Fruit fly (Drosophila melanogaster) whole organism, prepupa: ENCODE results near the gene CG33631.
A peak's percentile ranks its signal among the peaks of the same experiment; 100 is the strongest.

Experiments used
- Blimp-1 ChIP-seq: fragments of 200-800 bp; sonication (Bioruptor generic); optimal IDR thresholded peaks from 3 replicates; lab custom pipeline; 2017; ENCODE audit warnings: missing biosample characterization, missing genetic modification characterization, mild to moderate bottlenecking, moderate library complexity, missing genetic modification reagents
- CG10631 ChIP-seq: fragments of 200-800 bp; sonication (Bioruptor generic); optimal IDR thresholded peaks from 2 replicates; lab custom pipeline; 2016; ENCODE audit warnings: missing biosample characterization, missing genetic modification characterization
- CG10669 ChIP-seq: fragments of 200-800 bp; sonication (Bioruptor generic); optimal IDR thresholded peaks from 3 replicates; lab custom pipeline; 2018; ENCODE audit warnings: missing biosample characterization, mild to moderate bottlenecking, missing genetic modification characterization, moderate library complexity
- CG11294 ChIP-seq: fragments of 200-800 bp; sonication (Bioruptor generic); IDR thresholded peaks from 2 replicates; pipeline ENCODE4 v1.3.6; 2022; ENCODE audit warnings: missing biosample characterization, missing genetic modification characterization
- CG16779 ChIP-seq: fragments of 200-800 bp; sonication (Bioruptor generic); optimal IDR thresholded peaks from 3 replicates; lab custom pipeline; 2017; ENCODE audit warnings: missing biosample characterization, mild to moderate bottlenecking, missing genetic modification characterization
- CG32006 ChIP-seq: fragments of 200-800 bp; sonication (Bioruptor generic); optimal IDR thresholded peaks from 3 replicates; lab custom pipeline; 2017; ENCODE audit warnings: missing biosample characterization, mild to moderate bottlenecking, missing genetic modification characterization
- CG34406 ChIP-seq: fragments of 200-800 bp; sonication (Bioruptor generic); optimal IDR thresholded peaks from 3 replicates; lab custom pipeline; 2016; ENCODE audit warnings: missing biosample characterization, missing genetic modification characterization
- CG3919 ChIP-seq: fragments of 200-800 bp; sonication (Bioruptor generic); optimal IDR thresholded peaks from 3 replicates; lab custom pipeline; 2016; ENCODE audit warnings: missing biosample characterization, missing genetic modification characterization
- CG4318 ChIP-seq: fragments of 200-800 bp; sonication (Bioruptor generic); optimal IDR thresholded peaks from 3 replicates; lab custom pipeline; 2017; ENCODE audit warnings: missing biosample characterization, mild to moderate bottlenecking, missing genetic modification characterization
- CG6163 ChIP-seq: fragments of 200-800 bp; sonication (Bioruptor generic); IDR thresholded peaks from 3 replicates; pipeline ENCODE4 v1.3.6; 2022; ENCODE audit warnings: missing biosample characterization, missing genetic modification characterization
- CG6808 ChIP-seq: fragments of 200-800 bp; sonication (Bioruptor generic); optimal IDR thresholded peaks from 3 replicates; lab custom pipeline; 2017; ENCODE audit warnings: missing biosample characterization, missing genetic modification characterization, mild to moderate bottlenecking, moderate library complexity, missing genetic modification reagents
- CG8319 ChIP-seq: fragments of 200-800 bp; sonication (Bioruptor generic); optimal IDR thresholded peaks from 3 replicates; lab custom pipeline; 2016; ENCODE audit warnings: missing biosample characterization, missing genetic modification characterization
- CG8632 ChIP-seq: fragments of 200-800 bp; sonication (Bioruptor generic); optimal IDR thresholded peaks from 3 replicates; lab custom pipeline; 2016; ENCODE audit warnings: missing biosample characterization, missing genetic modification characterization
- CG9139 ChIP-seq: fragments of 200-800 bp; sonication (Bioruptor generic); optimal IDR thresholded peaks from 3 replicates; lab custom pipeline; 2017; ENCODE audit warnings: missing biosample characterization, mild to moderate bottlenecking, missing genetic modification characterization
- Eip75B ChIP-seq: fragments of 200-800 bp; sonication (Bioruptor generic); optimal IDR thresholded peaks from 3 replicates; lab custom pipeline; 2016; ENCODE audit warnings: missing biosample characterization, missing genetic modification characterization
- Eip78C ChIP-seq: fragments of 200-800 bp; sonication (Bioruptor generic); peaks from one replicate; lab custom pipeline; 2016; ENCODE audit warnings: missing biosample characterization, missing genetic modification characterization
- Eip93F ChIP-seq: fragments of 200-800 bp; sonication (Bioruptor generic); optimal IDR thresholded peaks from 2 replicates; lab custom pipeline; 2016; ENCODE audit warnings: missing biosample characterization, mild to moderate bottlenecking, missing genetic modification characterization
- Ets21C ChIP-seq: fragments of 200-800 bp; sonication (Bioruptor generic); optimal IDR thresholded peaks from 3 replicates; lab custom pipeline; 2016; ENCODE audit warnings: missing biosample characterization, missing genetic modification characterization
- Ets96B ChIP-seq: fragments of 200-800 bp; optimal IDR thresholded peaks from 2 replicates; lab custom pipeline; 2019; ENCODE audit warnings: missing biosample characterization, mild to moderate bottlenecking, missing genetic modification characterization, moderate library complexity
- Hr38 ChIP-seq: sonication (Bioruptor generic); optimal IDR thresholded peaks from 2 replicates; lab custom pipeline; 2016; ENCODE audit warnings: missing biosample characterization, missing genetic modification characterization
- Hr39 ChIP-seq: fragments of 200-800 bp; sonication (Bioruptor generic); optimal IDR thresholded peaks from 2 replicates; lab custom pipeline; 2016; ENCODE audit warnings: missing biosample characterization, missing genetic modification characterization
- Lpt ChIP-seq: fragments of 200-800 bp; sonication (Bioruptor generic); optimal IDR thresholded peaks from 3 replicates; lab custom pipeline; 2016; ENCODE audit warnings: missing biosample characterization, missing genetic modification characterization
- Met ChIP-seq: fragments of 200-800 bp; sonication (Bioruptor generic); optimal IDR thresholded peaks from 3 replicates; lab custom pipeline; 2016; ENCODE audit warnings: missing biosample characterization, missing genetic modification characterization
- Smox ChIP-seq: fragments of 200-800 bp; sonication (Bioruptor generic); optimal IDR thresholded peaks from 3 replicates; lab custom pipeline; 2016; ENCODE audit warnings: missing biosample characterization, missing genetic modification characterization
- Sox14 ChIP-seq: fragments of 200-800 bp; sonication (Bioruptor generic); optimal IDR thresholded peaks from 3 replicates; lab custom pipeline; 2016; ENCODE audit warnings: missing biosample characterization, missing genetic modification characterization
- Sox15 ChIP-seq: fragments of 200-800 bp; sonication (Bioruptor generic); optimal IDR thresholded peaks from 3 replicates; lab custom pipeline; 2016; ENCODE audit warnings: missing biosample characterization, missing genetic modification characterization
- achi ChIP-seq: fragments of 200-800 bp; sonication (Bioruptor generic); optimal IDR thresholded peaks from 3 replicates; lab custom pipeline; 2016; ENCODE audit warnings: missing biosample characterization, missing genetic modification characterization
- acj6 ChIP-seq: fragments of 200-800 bp; sonication (Bioruptor generic); optimal IDR thresholded peaks from 3 replicates; lab custom pipeline; 2016; ENCODE audit warnings: missing biosample characterization, missing genetic modification characterization
- dac ChIP-seq: fragments of 200-800 bp; sonication (Bioruptor generic); optimal IDR thresholded peaks from 2 replicates; lab custom pipeline; 2017; ENCODE audit warnings: missing biosample characterization, mild to moderate bottlenecking, missing genetic modification characterization
- esn ChIP-seq: fragments of 200-800 bp; sonication (Bioruptor generic); optimal IDR thresholded peaks from 2 replicates; lab custom pipeline; 2016; ENCODE audit warnings: missing biosample characterization, mild to moderate bottlenecking, missing genetic modification characterization, moderate library complexity
- fd85E ChIP-seq: fragments of 200-800 bp; sonication (Bioruptor generic); optimal IDR thresholded peaks from 3 replicates; lab custom pipeline; 2016; ENCODE audit warnings: missing biosample characterization, missing genetic modification characterization
- fkh ChIP-seq: fragments of 200-800 bp; sonication (Bioruptor generic); optimal IDR thresholded peaks from 3 replicates; lab custom pipeline; 2017; ENCODE audit warnings: missing biosample characterization, mild to moderate bottlenecking, missing genetic modification characterization, moderate library complexity
- net ChIP-seq: fragments of 200-800 bp; sonication (Bioruptor generic); optimal IDR thresholded peaks from 3 replicates; lab custom pipeline; 2016; ENCODE audit warnings: missing biosample characterization, missing genetic modification characterization
- salr ChIP-seq, 2 experiments: fragments of 200-800 bp; sonication (Bioruptor generic); optimal IDR thresholded peaks; 3 replicates each; lab custom pipeline; 2016 to 2018; ENCODE audit warnings: missing biosample characterization in 2 of 2, missing genetic modification characterization in 2 of 2, mild to moderate bottlenecking in 1 of 2
- ss ChIP-seq, 2 experiments: fragments of 200-800 bp; sonication (Bioruptor generic); optimal IDR thresholded peaks; 2 replicates in 1 of 2; 3 replicates in 1 of 2; lab custom pipeline; 2017 to 2018; ENCODE audit warnings: mild to moderate bottlenecking in 2 of 2, missing biosample characterization in 2 of 2, missing genetic modification characterization in 2 of 2, moderate library complexity in 1 of 2
- svp ChIP-seq: fragments of 200-800 bp; sonication (Bioruptor generic); peaks from one replicate; lab custom pipeline; 2016; ENCODE audit warnings: missing biosample characterization, missing genetic modification characterization
- topi ChIP-seq: fragments of 200-800 bp; sonication (Bioruptor generic); optimal IDR thresholded peaks from 3 replicates; lab custom pipeline; 2016; ENCODE audit warnings: missing biosample characterization, missing genetic modification characterization
- vri ChIP-seq: fragments of 200-800 bp; sonication (Bioruptor generic); optimal IDR thresholded peaks from 3 replicates; lab custom pipeline; 2016; ENCODE audit warnings: missing biosample characterization, mild to moderate bottlenecking, missing genetic modification characterization

CG33631 gene

DNA sequence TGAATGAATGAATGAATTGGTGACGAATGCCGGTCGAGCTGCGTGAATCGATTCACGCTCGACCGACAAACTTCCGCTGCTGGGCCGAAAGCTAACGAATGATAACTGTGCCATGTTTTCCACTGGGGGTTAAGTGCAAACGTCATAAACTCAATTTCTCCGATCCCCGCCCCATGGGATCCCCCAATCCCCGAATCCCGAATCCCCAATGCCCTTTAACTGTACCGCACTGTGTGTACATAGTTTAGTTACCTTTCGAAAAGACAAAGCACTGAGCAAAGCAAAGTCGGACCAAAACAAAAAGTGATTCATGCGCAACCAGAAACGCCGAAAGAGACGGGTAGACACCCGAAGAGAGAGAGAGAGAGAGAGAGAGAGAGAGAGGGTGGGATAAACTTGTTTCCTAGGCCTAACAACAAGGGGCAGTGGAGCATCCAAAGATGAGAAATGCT lies 28.8 kb upstream of the CG33631 start (continued):
- TF ChIP-seq net = no peak
- TF ChIP-seq CG34406 = no peak
- TF ChIP-seq dac (GFP tag; lab: Kevin White, UChicago) = no peak
- no peak for TF ChIP-seq Met (GFP tag; lab: Kevin White, UChicago)
- TF ChIP-seq CG3919 (GFP tag; lab: Kevin White, UChicago) = no peak
- TF ChIP-seq fd85E (GFP tag; lab: Kevin White, UChicago) = no peak
- no peak for TF ChIP-seq Ets96B
- TF ChIP-seq achi (GFP tag; lab: Kevin White, UChicago) = no peak
- TF ChIP-seq, all 60 proteins: peak for 6

DNA sequence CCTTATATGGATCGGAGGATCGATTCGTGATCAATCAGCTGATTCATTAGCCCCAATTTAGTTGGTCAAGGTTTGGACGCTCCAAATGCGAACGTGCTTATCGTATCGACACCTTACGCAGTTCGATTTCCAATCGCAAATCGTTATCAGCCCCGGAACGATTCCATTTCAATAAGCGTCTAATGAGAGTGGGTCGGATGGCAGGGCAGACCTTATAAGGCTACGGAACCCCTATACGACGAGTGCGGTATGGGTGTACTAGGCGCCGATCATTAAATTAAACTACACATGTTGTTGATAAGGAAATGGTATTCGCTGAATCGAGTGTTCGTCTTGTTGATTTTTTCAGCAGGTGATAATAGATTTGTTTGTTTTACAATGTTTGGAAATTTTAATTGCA lies 28.0 kb upstream of the CG33631 start:
- TF ChIP-seq Ets21C (GFP tag; lab: Kevin White, UChicago) = no peak
- no peak for TF ChIP-seq Hr39 (GFP tag; lab: Kevin White, UChicago)
- no peak for TF ChIP-seq Hr38 (GFP tag; lab: Kevin White, UChicago)
- TF ChIP-seq svp (GFP tag; lab: Kevin White, UChicago) = peak; percentile 54
- TF ChIP-seq fkh (GFP tag; lab: Kevin White, UChicago) = peak; percentile 14
- no peak for TF ChIP-seq CG34406
- no peak for TF ChIP-seq vri (GFP tag; lab: Kevin White, UChicago)
- TF ChIP-seq dac (GFP tag; lab: Kevin White, UChicago) = no peak
- no peak for TF ChIP-seq Eip78C (GFP tag; lab: Kevin White, UChicago)
- TF ChIP-seq salr (GFP tag; optimal IDR thresholded peaks at IDR 0.05; lab: Kevin White, UChicago) = no peak
- no peak for TF ChIP-seq net
- peak; percentile 35 for TF ChIP-seq Eip93F (GFP tag; lab: Kevin White, UChicago)

DNA sequence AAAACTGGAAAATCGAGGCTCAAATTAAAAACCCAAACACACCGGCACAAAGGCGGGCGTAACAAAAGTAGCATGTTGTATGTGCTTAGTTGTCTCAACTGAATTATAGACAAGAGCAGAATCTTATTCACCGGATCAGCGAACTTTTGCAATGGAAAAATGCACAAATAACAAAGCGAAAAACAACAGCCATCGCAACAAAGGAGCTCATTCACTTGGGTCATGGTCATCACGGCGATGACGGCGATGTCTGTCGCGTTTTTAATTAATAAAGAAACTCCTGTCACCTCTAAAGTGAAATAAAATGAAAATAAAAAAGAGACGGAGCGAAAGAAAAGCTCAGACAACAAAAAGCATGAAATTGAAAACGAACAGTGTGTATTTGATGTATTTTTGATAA lies 24.6 kb upstream of the CG33631 start:
- TF ChIP-seq svp (GFP tag; lab: Kevin White, UChicago) = peak; percentile 8
- no peak for TF ChIP-seq CG4318 (GFP tag; lab: Kevin White, UChicago)
- peak; percentile 66 for TF ChIP-seq Sox14
- peak; percentile 27 for TF ChIP-seq Eip93F (GFP tag; lab: Kevin White, UChicago)
- TF ChIP-seq Ets96B = no peak
- TF ChIP-seq CG10631 (GFP tag; lab: Kevin White, UChicago) = no peak
- TF ChIP-seq Smox (GFP tag; lab: Kevin White, UChicago) = no peak

DNA sequence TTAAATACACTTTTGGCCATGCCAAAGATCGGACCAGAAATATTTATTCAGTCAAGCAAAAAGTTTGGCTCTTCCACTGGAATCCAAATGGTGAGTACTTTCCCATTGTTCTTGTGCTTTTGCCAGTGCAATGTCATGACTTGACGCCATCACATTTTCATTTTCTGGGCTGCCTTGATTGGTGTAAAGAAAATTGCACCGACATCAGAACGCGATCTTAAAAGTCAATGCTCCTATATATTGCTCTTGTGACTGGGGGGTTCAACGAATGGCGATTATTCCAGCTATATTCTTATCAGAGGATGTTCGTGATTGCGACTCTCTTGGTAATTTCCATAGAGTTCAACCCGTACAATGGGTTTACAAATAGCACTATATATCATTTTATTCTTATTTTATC lies 23.3 kb upstream of the CG33631 start:
- TF ChIP-seq vri (GFP tag; lab: Kevin White, UChicago) (peak; percentile 59), svp (GFP tag; lab: Kevin White, UChicago) (peak; percentile 97), Eip93F (GFP tag; lab: Kevin White, UChicago) (peak; percentile 60), Lpt (no peak)
- TF ChIP-seq, all 60 proteins: peak for 3

DNA sequence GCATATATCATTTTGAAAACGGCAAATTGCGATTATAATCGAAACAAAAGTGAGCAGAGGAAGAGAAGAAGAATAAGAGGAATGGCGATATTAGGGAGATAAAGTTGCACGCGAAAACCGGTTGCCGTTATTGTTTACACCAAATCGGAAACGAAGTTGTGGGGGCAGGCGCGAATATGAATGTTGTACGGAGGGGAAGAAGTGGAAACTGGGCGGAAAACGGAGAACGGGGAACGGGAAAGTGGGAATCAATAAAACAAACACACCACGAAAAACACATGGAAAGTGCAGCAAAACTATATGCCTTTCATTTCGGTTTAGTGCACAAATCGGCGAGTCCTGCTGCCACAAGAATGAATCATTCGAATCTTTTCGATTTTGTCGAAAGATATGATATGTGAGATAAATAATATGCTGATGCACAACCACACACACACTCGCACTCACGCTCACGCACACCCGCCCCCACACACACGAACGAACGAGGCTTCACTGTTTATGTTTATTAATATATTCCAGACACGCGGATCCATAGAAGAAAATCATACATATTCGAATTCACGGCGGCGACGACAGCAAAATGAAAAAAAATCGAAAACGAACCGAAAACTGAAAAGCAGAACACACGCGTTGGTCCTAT lies 21.7 kb upstream of the CG33631 start:
- TF ChIP-seq Ets96B (no peak), Blimp-1 (no peak), CG10631 (GFP tag; lab: Kevin White, UChicago) (no peak), CG6163 (GFP tag; lab: Robert Waterston, UW) (peak; percentile 11; the same call in 1 of the 3 replicates), Ets21C (GFP tag; lab: Kevin White, UChicago) (no peak), Eip75B (no peak), fkh (GFP tag; lab: Kevin White, UChicago) (peak; percentile 22), esn (GFP tag; lab: Kevin White, UChicago) (peak; percentile 9)
- TF ChIP-seq, all 60 proteins: peak for 3

DNA sequence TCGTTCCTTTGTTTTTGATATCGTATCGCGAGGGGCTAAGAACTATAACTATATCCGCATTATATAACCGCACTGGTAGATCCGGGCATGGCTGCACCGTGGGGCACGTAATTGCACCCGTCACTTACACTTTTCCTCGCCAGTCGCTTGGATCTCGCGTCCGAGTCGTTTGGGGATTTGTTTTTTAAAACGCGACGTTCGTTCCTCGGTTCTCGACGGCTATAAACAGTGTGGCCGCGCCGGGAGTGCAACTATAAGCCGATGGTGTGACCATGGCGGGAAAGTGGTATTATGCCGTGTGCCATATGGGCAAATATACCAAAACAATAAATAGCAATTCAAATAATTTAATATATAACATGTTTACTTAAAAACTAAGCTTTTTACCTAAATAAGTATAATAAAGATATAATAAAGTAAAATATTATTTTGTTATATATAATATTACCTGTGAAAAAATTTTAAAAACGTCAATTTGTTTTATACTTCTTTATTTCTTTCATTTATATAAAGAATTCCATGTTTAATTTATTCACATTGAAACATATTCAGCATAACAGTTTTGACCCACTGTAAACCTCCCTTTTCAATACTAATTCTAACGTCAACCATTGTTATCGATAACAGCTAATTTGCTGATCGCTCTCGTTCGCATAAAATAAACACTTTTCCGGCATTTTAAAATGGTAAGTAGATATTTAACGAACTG lies 21.0 kb upstream of the CG33631 start, which contains the start of the genes Mical and CG3909:
Gene Mical, minus strand, starts transcription at position 232 of the 709 bp plus-strand sequence.
Gene CG3909, plus strand, starts transcription at position 607 of the 709 bp plus-strand sequence.
- TF ChIP-seq acj6 (GFP tag; lab: Kevin White, UChicago) (peak; percentile 75), CG6808 (GFP tag; lab: Kevin White, UChicago) (peak; percentile 24), ss (GFP tag; optimal IDR thresholded peaks at IDR 0.05; lab: Kevin White, UChicago) (peak; percentile 6 to 44), topi (peak; percentile 60), Hr39 (GFP tag; lab: Kevin White, UChicago) (peak; percentile 69), CG10669 (GFP tag; lab: Kevin White, UChicago) (peak; percentile 46), CG8632 (GFP tag; lab: Kevin White, UChicago) (peak; percentile 76), CG16779 (tag; lab: Kevin White, UChicago) (peak; percentile 62), fkh (GFP tag; lab: Kevin White, UChicago) (peak; percentile 30), CG8319 (GFP tag; lab: Kevin White, UChicago) (peak; percentile 18), Ets96B (peak; percentile 82), achi (GFP tag; lab: Kevin White, UChicago) (peak; percentile 82), CG9139 (GFP tag; lab: Kevin White, UChicago) (peak; percentile 21), CG11294 (GFP tag; lab: Robert Waterston, UW) (peak; percentile 76), CG32006 (GFP tag; lab: Kevin White, UChicago) (peak; percentile 74), Hr38 (GFP tag; lab: Kevin White, UChicago) (no peak), Met (GFP tag; lab: Kevin White, UChicago) (peak; percentile 70), Ets21C (GFP tag; lab: Kevin White, UChicago) (peak; percentile 43), Sox15 (GFP tag; lab: Kevin White, UChicago) (peak; percentile 60)
